Fruit fly (Drosophila melanogaster): ENCODE data around the gene ppan.

Gene ppan

DNA sequence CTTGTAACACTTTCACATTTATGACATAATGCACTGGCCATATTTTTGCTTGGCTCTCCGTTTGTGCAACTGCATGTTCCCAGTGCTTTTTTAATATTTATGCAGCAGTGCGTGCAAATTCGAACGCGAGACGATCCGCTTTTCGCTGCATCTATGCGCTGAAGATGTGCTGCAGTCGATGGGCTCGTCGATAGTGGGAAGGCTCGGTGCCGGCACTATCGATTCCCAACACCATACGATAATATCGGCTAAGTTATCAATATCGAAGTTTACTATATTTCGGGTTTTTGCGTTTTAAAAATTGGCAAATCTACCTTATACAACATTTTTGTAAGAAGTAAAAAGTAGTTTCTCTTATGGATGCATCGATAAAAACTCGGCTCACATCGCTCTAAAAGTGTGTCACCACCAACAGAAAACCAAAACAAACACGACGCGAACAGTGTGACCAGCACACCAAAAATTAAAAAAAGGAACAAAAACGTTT lies 18.4 kb upstream of the ppan start, which contains the start of gene RhoGAP93B (continued):
- no peak for TF ChIP-seq CG8359 (GFP tag; optimal IDR thresholded peaks at IDR 0.05; ENCODE audit: borderline replicate concordance)
- peak; percentile 76 for TF ChIP-seq repo (GFP tag; optimal IDR thresholded peaks at IDR 0.05)
- peak; percentile 72 for TF ChIP-seq Atf-2 (GFP tag; optimal IDR thresholded peaks at IDR 0.05)
- TF ChIP-seq CG18476 (GFP tag; optimal IDR thresholded peaks at IDR 0.05), result peak; percentile 80
- TF ChIP-seq CTCF (GFP tag; optimal IDR thresholded peaks at IDR 0.05), result peak; percentile 44
- TF ChIP-seq Max (GFP tag; optimal IDR thresholded peaks at IDR 0.05), result peak; percentile 68
- peak; percentile 74; the same call in 2 of the 3 replicates for TF ChIP-seq CG2889 (GFP tag; IDR thresholded peaks at IDR 0.05)
- peak; percentile 79 for TF ChIP-seq Hmr (GFP tag; optimal IDR thresholded peaks at IDR 0.05)
- TF ChIP-seq Neu2 (GFP tag; optimal IDR thresholded peaks at IDR 0.05; ENCODE audit: borderline replicate concordance), result peak; percentile 63
- TF ChIP-seq E2f1 (GFP tag; IDR thresholded peaks at IDR 0.05), result peak; percentile 95
- TF ChIP-seq ERR (GFP tag; optimal IDR thresholded peaks at IDR 0.05), result peak; percentile 80
- peak; percentile 81 for TF ChIP-seq CG11504 (tag; optimal IDR thresholded peaks at IDR 0.05)
- TF ChIP-seq CG7372 (GFP tag; IDR thresholded peaks at IDR 0.05), result peak; percentile 93
- peak; percentile 57 for TF ChIP-seq HLHmδ (GFP tag; optimal IDR thresholded peaks at IDR 0.05)
- TF ChIP-seq CG14014 (GFP tag; IDR thresholded peaks at IDR 0.05), result peak; percentile 94
- peak; percentile 87 for TF ChIP-seq stwl (tag; optimal IDR thresholded peaks at IDR 0.05)
- TF ChIP-seq CG17829 (tag; optimal IDR thresholded peaks at IDR 0.05), result peak; percentile 88
- TF ChIP-seq CG7839 (tag; optimal IDR thresholded peaks at IDR 0.05), result peak; percentile 76
- TF ChIP-seq cato (GFP tag; optimal IDR thresholded peaks at IDR 0.05; ENCODE audit: borderline replicate concordance), result peak; percentile 63
- peak; percentile 67 for TF ChIP-seq Dek (tag; optimal IDR thresholded peaks at IDR 0.05)
- TF ChIP-seq crol (GFP tag; IDR thresholded peaks at IDR 0.05), result peak; percentile 39; the same call in 1 of the 2 replicates
- peak; percentile 86 for TF ChIP-seq Abd-B (GFP tag; optimal IDR thresholded peaks at IDR 0.05)
- TF ChIP-seq wor (GFP tag; IDR thresholded peaks at IDR 0.05), result peak; percentile 75
- peak; percentile 7 for TF ChIP-seq CG17385 (GFP tag; optimal IDR thresholded peaks at IDR 0.05)
- TF ChIP-seq NFAT (GFP tag; IDR thresholded peaks at IDR 0.05), result peak; percentile 94
- TF ChIP-seq CG13296 (GFP tag; optimal IDR thresholded peaks at IDR 0.05), result peak; percentile 64
- peak; percentile 100 for TF ChIP-seq CG16813 (GFP tag; IDR thresholded peaks at IDR 0.05; ENCODE audit: partially characterized antibody)
- no peak for TF ChIP-seq h (optimal IDR thresholded peaks at IDR 0.05)
- TF ChIP-seq pho (GFP tag; optimal IDR thresholded peaks at IDR 0.05), result peak; percentile 93
- TF ChIP-seq CG2678 (tag; optimal IDR thresholded peaks at IDR 0.05), result no peak
- TF ChIP-seq HmgZ (tag; optimal IDR thresholded peaks at IDR 0.05), result peak; percentile 92
- peak; percentile 88 for TF ChIP-seq dysf (GFP tag; IDR thresholded peaks at IDR 0.05)
- peak; percentile 90 for TF ChIP-seq H15 (GFP tag; IDR thresholded peaks at IDR 0.05)
- peak; percentile 74 for TF ChIP-seq CG6254 (GFP tag; optimal IDR thresholded peaks at IDR 0.05)
- no peak for TF ChIP-seq sr (GFP tag; IDR thresholded peaks at IDR 0.05)
- TF ChIP-seq CG13424 (tag; optimal IDR thresholded peaks at IDR 0.05), result peak; percentile 85
- peak; percentile 25 for TF ChIP-seq wek (GFP tag; optimal IDR thresholded peaks at IDR 0.05)
- TF ChIP-seq Blimp-1 (GFP tag; optimal IDR thresholded peaks at IDR 0.05), result peak; percentile 83
- peak; percentile 85 for TF ChIP-seq CG10267 (tag; optimal IDR thresholded peaks at IDR 0.05)
- peak; percentile 77 for TF ChIP-seq slp2 (GFP tag; optimal IDR thresholded peaks at IDR 0.05)
- TF ChIP-seq tna (GFP tag; IDR thresholded peaks at IDR 0.05; ENCODE audit: partially characterized antibody), result peak; percentile 100
- peak; percentile 70 for TF ChIP-seq CG5245 (GFP tag; optimal IDR thresholded peaks at IDR 0.05)
- no peak for TF ChIP-seq org-1 (GFP tag; optimal IDR thresholded peaks at IDR 0.05)
- 0 out of 2 replicates have a peak, but pooled peaks have one; percentile 5 for TF ChIP-seq CG4360 (GFP tag; IDR thresholded peaks at IDR 0.05)
- peak; percentile 71; the same call in 2 of the 3 replicates for TF ChIP-seq croc (GFP tag; conservative IDR thresholded peaks at IDR 0.05)
- peak; percentile 91 for TF ChIP-seq lilli (GFP tag; optimal IDR thresholded peaks at IDR 0.05)
